Worm (Caenorhabditis elegans): ENCODE measurements around the gene srbc-70.

DNA sequence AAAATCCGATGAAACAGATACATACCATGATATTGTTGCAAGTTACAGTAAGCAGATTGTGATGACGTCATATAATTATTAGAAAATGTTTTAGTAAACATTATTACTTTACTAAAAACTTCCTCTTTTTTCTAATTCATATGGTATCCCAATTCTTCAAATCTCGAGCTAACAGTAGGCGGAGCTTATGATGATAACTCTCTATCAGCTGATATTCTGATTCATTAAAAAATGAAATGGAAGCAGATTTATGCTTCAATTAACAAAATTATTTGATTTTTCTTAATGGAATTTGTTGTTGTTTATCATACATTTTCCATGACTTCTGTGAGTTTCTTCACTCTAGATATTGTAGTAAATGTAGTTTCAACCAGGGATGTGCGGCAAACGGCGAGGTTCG lies 23.5 kb downstream of the srbc-70 start, which contains the start of gene pax-2:
- no peak for TF ChIP-seq cog-1 (tag; optimal IDR thresholded peaks at IDR 0.05)
- TF ChIP-seq ref-1 (GFP tag; conservative IDR thresholded peaks at IDR 0.05) = no peak
- no peak for TF ChIP-seq klf-2 (GFP tag; conservative IDR thresholded peaks at IDR 0.05)
- no peak for TF ChIP-seq flt-1 (GFP tag; IDR thresholded peaks at IDR 0.05)
- no peak for TF ChIP-seq T22C8.4 (GFP tag; IDR thresholded peaks at IDR 0.05)
- no peak for TF ChIP-seq med-1 (GFP tag; optimal IDR thresholded peaks at IDR 0.05; ENCODE audit: insufficient read depth)
